Fruit fly (Drosophila melanogaster) whole organism, adult: ENCODE measurements around the gene Shc.
A peak's percentile ranks its signal among the peaks of the same experiment; 100 is the strongest.

ENCODE experiments used
- CG12768 ChIP-seq: fragments of 200-800 bp; sonication (Bioruptor generic); optimal IDR thresholded peaks from 2 replicates; lab custom pipeline; 2017; ENCODE audit warnings: missing biosample characterization, missing genetic modification characterization, mild to moderate bottlenecking, moderate library complexity, missing genetic modification reagents
- CG14711 ChIP-seq: fragments of 200-800 bp; sonication (Bioruptor generic); optimal IDR thresholded peaks from 2 replicates; lab custom pipeline; 2018; ENCODE audit warnings: missing biosample characterization, mild to moderate bottlenecking, missing genetic modification characterization, moderate library complexity
- CG1620 ChIP-seq: fragments of 200-800 bp; sonication (Bioruptor generic); optimal IDR thresholded peaks from 2 replicates; lab custom pipeline; 2016; ENCODE audit warnings: missing biosample characterization, missing genetic modification characterization
- CG33017 ChIP-seq: fragments of 200-800 bp; sonication (Bioruptor generic); optimal IDR thresholded peaks from 2 replicates; lab custom pipeline; 2018; ENCODE audit warnings: missing biosample characterization, mild to moderate bottlenecking, missing genetic modification characterization, moderate library complexity
- CG7101 ChIP-seq: fragments of 200-800 bp; sonication (Bioruptor generic); optimal IDR thresholded peaks from 2 replicates; lab custom pipeline; 2018; ENCODE audit warnings: missing biosample characterization, mild to moderate bottlenecking, missing genetic modification characterization, moderate library complexity
- Clk ChIP-seq: fragments of 200-800 bp; sonication (Bioruptor generic); optimal IDR thresholded peaks from 2 replicates; lab custom pipeline; 2017; ENCODE audit warnings: missing biosample characterization, missing genetic modification characterization
- Crg-1 ChIP-seq: fragments of 200-800 bp; sonication (Bioruptor generic); optimal IDR thresholded peaks from 2 replicates; lab custom pipeline; 2016; ENCODE audit warnings: missing biosample characterization, missing genetic modification characterization
- Hr96 ChIP-seq: fragments of 200-800 bp; sonication (Bioruptor generic); optimal IDR thresholded peaks from 2 replicates; lab custom pipeline; 2016; ENCODE audit warnings: missing biosample characterization, missing genetic modification characterization
- cic ChIP-seq: fragments of 200-800 bp; sonication (Bioruptor generic); optimal IDR thresholded peaks from 2 replicates; lab custom pipeline; 2017; ENCODE audit warnings: missing biosample characterization, mild to moderate bottlenecking, missing genetic modification characterization, moderate library complexity
- cnc ChIP-seq, 2 experiments: fragments of >200 bp; optimal IDR thresholded peaks; 2 replicates each; lab custom pipeline; 2017
- kay ChIP-seq: fragments of 200-800 bp; sonication (Bioruptor generic); peaks from one replicate; lab custom pipeline; 2016; ENCODE audit warnings: missing biosample characterization, missing genetic modification characterization, borderline replicate concordance
- ovo ChIP-seq: fragments of 200-800 bp; sonication (Bioruptor generic); optimal IDR thresholded peaks from 2 replicates; lab custom pipeline; 2016; ENCODE audit warnings: missing biosample characterization, missing genetic modification characterization
- tj ChIP-seq: fragments of 200-800 bp; sonication (Bioruptor generic); optimal IDR thresholded peaks from 3 replicates; lab custom pipeline; 2017; ENCODE audit warnings: missing biosample characterization, mild to moderate bottlenecking, missing genetic modification characterization, moderate library complexity
- toe ChIP-seq: fragments of 200-800 bp; sonication (Bioruptor generic); optimal IDR thresholded peaks from 2 replicates; lab custom pipeline; 2016; ENCODE audit warnings: missing biosample characterization, missing genetic modification characterization

dm6 chr3L:9465652-9466244 lies 38.9 kb downstream of the Shc start:
- TF ChIP-seq cnc (optimal IDR thresholded peaks at IDR 0.05; lab: Kevin White, UChicago) (no peak), CG1620 (GFP tag; lab: Kevin White, UChicago) (no peak), tj (GFP tag; lab: Kevin White, UChicago) (no peak), CG33017 (tag; lab: Kevin White, UChicago) (no peak), kay (no peak), CG7101 (tag; lab: Kevin White, UChicago) (no peak), Clk (GFP tag; lab: Kevin White, UChicago) (no peak), Hr96 (GFP tag; lab: Kevin White, UChicago) (no peak), cic (GFP tag; lab: Kevin White, UChicago) (peak; percentile 12), toe (GFP tag; lab: Kevin White, UChicago) (no peak), CG12768 (GFP tag; lab: Kevin White, UChicago) (peak; percentile 40), Crg-1 (no peak), ovo (GFP tag; lab: Kevin White, UChicago) (no peak), CG14711 (tag; lab: Kevin White, UChicago) (no peak)
